Worm (Caenorhabditis elegans) whole organism, early embryonic: ENCODE results near the gene rpb-8.

Experiments
- tbx-37 ChIP-seq: fragments of 200-800 bp; sonication (Bioruptor generic); conservative IDR thresholded peaks from 2 replicates; pipeline ENCODE4 v1.3.6; 2022; ENCODE audit warnings: missing genetic modification reagents, missing genetic modification characterization, missing compliant biosample characterization
- tra-4 ChIP-seq: sonication (generic microtip); optimal IDR thresholded peaks from 2 replicates; lab custom pipeline; 2017; ENCODE audit warnings: missing genetic modification characterization, missing compliant biosample characterization

- no peak for TF ChIP-seq tbx-37 (GFP tag; lab: Robert Waterston, UW)
- no peak for TF ChIP-seq tra-4 (tag; lab: Kevin White, UChicago)
Measured at ce11 chrIII:4913736-4914135, 4.1 kb downstream of the rpb-8 start.
